Worm (Caenorhabditis elegans): Measurements from ENCODE around the gene ZK84.1.
"Not testable (repeated sequence)": the region's sequence is repeated elsewhere in the genome, so short reads cannot be mapped to it uniquely, and the experiment has no call there.

ZK84.1 gene

ce11 chrII:6000136-6000535 lies 20.3 kb upstream of the ZK84.1 start, which contains the start of gene ins-6:
Gene ins-6 (plus strand): TSS chrII:6000436.
- no peak for TF ChIP-seq sem-2 (GFP tag; optimal IDR thresholded peaks at IDR 0.05)
- TF ChIP-seq mab-5 (tag; optimal IDR thresholded peaks at IDR 0.05) = no peak
- TF ChIP-seq elt-3 (tag; optimal IDR thresholded peaks at IDR 0.05) = no peak
- no peak for TF ChIP-seq nhr-28 (tag; optimal IDR thresholded peaks at IDR 0.05)
- no peak for TF ChIP-seq M03D4.4 (tag; optimal IDR thresholded peaks at IDR 0.05)
- no peak for TF ChIP-seq flh-1 (GFP tag; optimal IDR thresholded peaks at IDR 0.05)
- no peak for TF ChIP-seq blmp-1 (tag; optimal IDR thresholded peaks at IDR 0.05)
- no peak for TF ChIP-seq ztf-11 (tag; optimal IDR thresholded peaks at IDR 0.05)
- no peak for TF ChIP-seq nhr-2 (tag; optimal IDR thresholded peaks at IDR 0.05)

- TF ChIP-seq unc-62 (GFP tag; optimal IDR thresholded peaks at IDR 0.05) (peak; percentile 58), ceh-43 (GFP tag; optimal IDR thresholded peaks at IDR 0.05) (no peak), hlh-1 (tag; optimal IDR thresholded peaks at IDR 0.05) (peak; percentile 51), pha-4 (tag; optimal IDR thresholded peaks at IDR 0.05) (no peak), nhr-237 (tag; optimal IDR thresholded peaks at IDR 0.05) (no peak)
Measured at ce11 chrII:6001004-6001403, 19.4 kb upstream of the ZK84.1 start.

ce11 chrII:6008887-6009286 lies 11.6 kb upstream of the ZK84.1 start, which contains the start of gene ZK84.4:
Gene ZK84.4 (minus strand): TSS chrII:6008987.
- TF ChIP-seq cnd-1, mls-2, hlh-1 (tag; optimal IDR thresholded peaks at IDR 0.05): not testable (repeated sequence)

- TF ChIP-seq M03D4.4 (tag; optimal IDR thresholded peaks at IDR 0.05) = no peak
- TF ChIP-seq cnd-1 (tag; optimal IDR thresholded peaks at IDR 0.05) = no peak
- no peak for TF ChIP-seq ham-2 (GFP tag; optimal IDR thresholded peaks at IDR 0.05)
- no peak for TF ChIP-seq ztf-11 (tag; optimal IDR thresholded peaks at IDR 0.05)
- TF ChIP-seq hlh-1 (tag; optimal IDR thresholded peaks at IDR 0.05) = no peak
- TF ChIP-seq elt-1 (tag; optimal IDR thresholded peaks at IDR 0.05; ENCODE audit: borderline replicate concordance, insufficient read depth) = no peak
- no peak for TF ChIP-seq ceh-43 (GFP tag; optimal IDR thresholded peaks at IDR 0.05)
Measured at ce11 chrII:6010544-6010943, 9.9 kb upstream of the ZK84.1 start, which contains the start of gene ins-20. Gene ins-20 (plus strand): TSS chrII:6010844.

ce11 chrII:6014057-6014456 lies 6.4 kb upstream of the ZK84.1 start, which contains the start of gene ZK84.2:
Gene ZK84.2 (plus strand): TSS chrII:6014357.
- TF ChIP-seq unc-120 (tag; optimal IDR thresholded peaks at IDR 0.05; ENCODE audit: poor library complexity, severe bottlenecking); pha-4 (tag; optimal IDR thresholded peaks at IDR 0.05); mls-2 (tag; optimal IDR thresholded peaks at IDR 0.05): not testable (repeated sequence)

ce11 chrII:6016410-6016809 lies 4.0 kb upstream of the ZK84.1 start, which contains the start of gene ZK84.5:
Gene ZK84.5 (minus strand): TSS chrII:6016510.
- TF ChIP-seq flh-1 (GFP tag; optimal IDR thresholded peaks at IDR 0.05) (no peak), nhr-76 (tag; optimal IDR thresholded peaks at IDR 0.05) (no peak), ham-2 (GFP tag; optimal IDR thresholded peaks at IDR 0.05) (no peak), drap-1 (GFP tag; optimal IDR thresholded peaks at IDR 0.05) (no peak), mls-2 (tag; optimal IDR thresholded peaks at IDR 0.05) (no peak), ceh-43 (GFP tag; optimal IDR thresholded peaks at IDR 0.05) (no peak), sptf-1 (tag; optimal IDR thresholded peaks at IDR 0.05) (no peak), sem-2 (GFP tag; optimal IDR thresholded peaks at IDR 0.05) (no peak), unc-120 (tag; optimal IDR thresholded peaks at IDR 0.05; ENCODE audit: poor library complexity, severe bottlenecking) (no peak)

ce11 chrII:6022596-6022995 lies 2.1 kb downstream of the ZK84.1 start:
- TF ChIP-seq nhr-2 (tag; optimal IDR thresholded peaks at IDR 0.05) (no peak), snpc-4 (tag; optimal IDR thresholded peaks at IDR 0.05) (no peak), pha-4 (tag; optimal IDR thresholded peaks at IDR 0.05) (no peak), flh-1 (GFP tag; optimal IDR thresholded peaks at IDR 0.05) (no peak)

ce11 chrII:6024879-6025278 lies 4.4 kb downstream of the ZK84.1 start, which contains the start of gene R12C12.9:
Gene R12C12.9 (minus strand): TSS chrII:6024979.
- TF ChIP-seq lsy-2 (tag; optimal IDR thresholded peaks at IDR 0.05) (no peak), ceh-39 (tag; optimal IDR thresholded peaks at IDR 0.05) (no peak), nhr-12 (tag; optimal IDR thresholded peaks at IDR 0.05) (no peak), flh-1 (GFP tag; optimal IDR thresholded peaks at IDR 0.05) (no peak), sptf-1 (tag; optimal IDR thresholded peaks at IDR 0.05) (no peak), sem-2 (GFP tag; optimal IDR thresholded peaks at IDR 0.05) (no peak), snpc-4 (tag; optimal IDR thresholded peaks at IDR 0.05) (no peak), drap-1 (GFP tag; optimal IDR thresholded peaks at IDR 0.05) (no peak), nhr-2 (tag; optimal IDR thresholded peaks at IDR 0.05) (no peak), unc-62 (GFP tag; optimal IDR thresholded peaks at IDR 0.05) (no peak)
